Fruit fly (Drosophila melanogaster) whole organism, embryonic: ENCODE measurements around the gene CG14442.

Experiments used
- Antp ChIP-seq: fragments of 200-800 bp; sonication (Bioruptor generic); optimal IDR thresholded peaks from 3 replicates; lab custom pipeline; 2016; ENCODE audit warnings: missing biosample characterization, missing genetic modification characterization
- Atf6 ChIP-seq: fragments of 200-800 bp; sonication (Bioruptor generic); IDR thresholded peaks from 2 replicates; pipeline ENCODE4 v1.3.6; 2022; ENCODE audit warnings: missing biosample characterization, missing genetic modification characterization
- B-H1 ChIP-seq: fragments of 200-800 bp; sonication (Bioruptor generic); IDR thresholded peaks from 3 replicates; pipeline ENCODE4 v1.3.6; 2022; ENCODE audit warnings: missing biosample characterization, missing genetic modification characterization
- Bteb2 ChIP-seq: fragments of 200-800 bp; sonication (Bioruptor generic); optimal IDR thresholded peaks from 2 replicates; lab custom pipeline; 2016; ENCODE audit warnings: missing biosample characterization, missing genetic modification characterization
- CG11695 ChIP-seq: fragments of 200-800 bp; sonication (Bioruptor generic); IDR thresholded peaks from 3 replicates; pipeline ENCODE4 v1.3.6; 2022; ENCODE audit warnings: missing biosample characterization, missing genetic modification characterization
- CG12104 ChIP-seq: fragments of 200-800 bp; sonication (Bioruptor generic); optimal IDR thresholded peaks from 3 replicates; lab custom pipeline; 2016; ENCODE audit warnings: missing biosample characterization, missing genetic modification characterization
- CG12659 ChIP-seq: fragments of 200-800 bp; sonication (Bioruptor generic); optimal IDR thresholded peaks from 3 replicates; lab custom pipeline; 2017; ENCODE audit warnings: mild to moderate bottlenecking, missing biosample characterization, missing genetic modification reagents, missing genetic modification characterization
- CG12769 ChIP-seq: fragments of 200-800 bp; sonication (Bioruptor generic); optimal IDR thresholded peaks from 2 replicates; lab custom pipeline; 2019; ENCODE audit warnings: missing biosample characterization, mild to moderate bottlenecking, missing genetic modification characterization, moderate library complexity
- CG13123 ChIP-seq: fragments of 200-800 bp; sonication (Bioruptor generic); optimal IDR thresholded peaks from 2 replicates; lab custom pipeline; 2016; ENCODE audit warnings: missing biosample characterization, missing genetic modification characterization
- CG14965 ChIP-seq: fragments of 200-800 bp; sonication (Bioruptor generic); optimal IDR thresholded peaks from 2 replicates; lab custom pipeline; 2016; ENCODE audit warnings: missing biosample characterization, missing genetic modification characterization, borderline replicate concordance
- CG15073 ChIP-seq: fragments of 200-800 bp; sonication (Bioruptor generic); optimal IDR thresholded peaks from 2 replicates; lab custom pipeline; 2016; ENCODE audit warnings: missing biosample characterization, missing genetic modification characterization
- CG17186 ChIP-seq: fragments of 200-800 bp; sonication (Bioruptor generic); optimal IDR thresholded peaks from 3 replicates; lab custom pipeline; 2017; ENCODE audit warnings: missing biosample characterization, missing genetic modification reagents, missing genetic modification characterization
- CG1832 ChIP-seq: fragments of 200-800 bp; sonication (Bioruptor generic); optimal IDR thresholded peaks from 2 replicates; lab custom pipeline; 2017; ENCODE audit warnings: missing biosample characterization, mild to moderate bottlenecking, missing genetic modification characterization, inconsistent platforms
- CG31365 ChIP-seq: fragments of 200-800 bp; sonication (Bioruptor generic); optimal IDR thresholded peaks from 2 replicates; lab custom pipeline; 2018; ENCODE audit warnings: missing biosample characterization, mild to moderate bottlenecking, missing genetic modification characterization
- CG32772 ChIP-seq: fragments of 200-800 bp; sonication (Bioruptor generic); IDR thresholded peaks from 2 replicates; pipeline ENCODE4 v1.3.6; 2022; ENCODE audit warnings: missing biosample characterization, missing genetic modification characterization
- CG3726 ChIP-seq: fragments of 200-800 bp; sonication (Bioruptor generic); IDR thresholded peaks from 3 replicates; pipeline ENCODE4, ENCODE4 v1.3.6; 2022; ENCODE audit warnings: missing biosample characterization, missing genetic modification characterization
- CG4360 ChIP-seq: fragments of 200-800 bp; sonication (Bioruptor generic); IDR thresholded peaks from 2 replicates; pipeline ENCODE4 v1.3.6; 2022; ENCODE audit warnings: missing biosample characterization, missing genetic modification characterization
- CG6272 ChIP-seq: fragments of 200-800 bp; sonication (Bioruptor generic); IDR thresholded peaks from 2 replicates; pipeline ENCODE4 v1.3.6; 2022; ENCODE audit warnings: missing biosample characterization, missing genetic modification characterization
- CG6683 ChIP-seq: fragments of 200-800 bp; sonication (Bioruptor generic); optimal IDR thresholded peaks from 2 replicates; lab custom pipeline; 2017; ENCODE audit warnings: missing biosample characterization, mild to moderate bottlenecking, missing genetic modification characterization, missing genetic modification reagents
- CG7357 ChIP-seq: fragments of 200-800 bp; sonication (Bioruptor generic); IDR thresholded peaks from 3 replicates; pipeline ENCODE4 v1.3.6; 2022; ENCODE audit warnings: missing biosample characterization, missing genetic modification characterization
- CG7987 ChIP-seq: fragments of 200-800 bp; sonication (Bioruptor generic); optimal IDR thresholded peaks from 2 replicates; lab custom pipeline; 2018; ENCODE audit warnings: missing biosample characterization, mild to moderate bottlenecking, missing genetic modification characterization, moderate library complexity
- Dbx ChIP-seq: fragments of 200-800 bp; sonication (Bioruptor generic); IDR thresholded peaks from 3 replicates; pipeline ENCODE4 v1.3.6; 2022; ENCODE audit warnings: missing biosample characterization, missing genetic modification characterization
- Dll ChIP-seq: fragments of 200-800 bp; sonication (Bioruptor generic); IDR thresholded peaks from 4 replicates; pipeline ENCODE4 v1.3.6; 2022; ENCODE audit warnings: missing biosample characterization, missing genetic modification characterization; ENCODE audit not compliant: partially characterized antibody
- Lpt ChIP-seq: fragments of >200 bp; optimal IDR thresholded peaks from 2 replicates; lab custom pipeline; 2018; ENCODE audit warnings: missing biosample characterization, missing genetic modification characterization
- Meics ChIP-seq: fragments of 200-800 bp; sonication (Bioruptor generic); optimal IDR thresholded peaks from 2 replicates; lab custom pipeline; 2017; ENCODE audit warnings: missing biosample characterization, mild to moderate bottlenecking, missing genetic modification characterization
- Mrtf ChIP-seq: fragments of 200-800 bp; sonication (Bioruptor generic); IDR thresholded peaks from 3 replicates; pipeline ENCODE4 v1.3.6; 2022; ENCODE audit warnings: missing biosample characterization, missing genetic modification characterization
- Neu2 ChIP-seq: fragments of 200-800 bp; sonication (Bioruptor generic); optimal IDR thresholded peaks from 3 replicates; lab custom pipeline; 2016; ENCODE audit warnings: missing biosample characterization, missing genetic modification characterization, borderline replicate concordance
- Oli ChIP-seq: fragments of 200-800 bp; sonication (Bioruptor generic); optimal IDR thresholded peaks from 2 replicates; lab custom pipeline; 2018; ENCODE audit warnings: missing biosample characterization, mild to moderate bottlenecking, missing genetic modification characterization, moderate library complexity
- TFAM ChIP-seq: fragments of 200-800 bp; sonication (Bioruptor generic); optimal IDR thresholded peaks from 2 replicates; lab custom pipeline; 2017; ENCODE audit warnings: missing biosample characterization, missing genetic modification characterization, inconsistent platforms
- Xbp1 ChIP-seq: fragments of 200-800 bp; sonication (Bioruptor generic); optimal IDR thresholded peaks from 3 replicates; lab custom pipeline; 2016; ENCODE audit warnings: missing biosample characterization, mild to moderate bottlenecking, missing genetic modification characterization
- YL-1 ChIP-seq: fragments of 200-800 bp; sonication (Bioruptor generic); optimal IDR thresholded peaks from 3 replicates; lab custom pipeline; 2017; ENCODE audit warnings: missing biosample characterization, mild to moderate bottlenecking, missing genetic modification characterization
- ara ChIP-seq: fragments of 200-800 bp; sonication (Bioruptor generic); IDR thresholded peaks from 2 replicates; pipeline ENCODE4 v1.3.6; 2022; ENCODE audit warnings: missing biosample characterization, missing genetic modification characterization
- bcd ChIP-seq: fragments of 200-800 bp; sonication (Bioruptor generic); optimal IDR thresholded peaks from 2 replicates; lab custom pipeline; 2017; ENCODE audit warnings: missing biosample characterization, mild to moderate bottlenecking, missing genetic modification characterization
- chif ChIP-seq, 2 experiments: fragments of 200-800 bp; sonication (Bioruptor generic); optimal IDR thresholded peaks; 3 replicates each; lab custom pipeline; 2016; ENCODE audit warnings: missing biosample characterization in 2 of 2, missing genetic modification characterization in 2 of 2
- croc ChIP-seq: fragments of 200-800 bp; sonication (Bioruptor generic); conservative IDR thresholded peaks from 3 replicates; pipeline ENCODE4 v1.3.6; 2022; ENCODE audit warnings: missing biosample characterization, missing genetic modification characterization
- dati ChIP-seq: fragments of 200-800 bp; sonication (Bioruptor generic); IDR thresholded peaks from 2 replicates; pipeline ENCODE4 v1.3.6; 2022; ENCODE audit warnings: missing biosample characterization, missing genetic modification characterization
- emc ChIP-seq: fragments of 200-800 bp; sonication (Bioruptor generic); optimal IDR thresholded peaks from 2 replicates; lab custom pipeline; 2016; ENCODE audit warnings: missing biosample characterization, missing genetic modification characterization
- eve ChIP-seq, 2 experiments: fragments of >200 bp; optimal IDR thresholded peaks; 2 replicates each; lab custom pipeline; 2017; ENCODE audit warnings: missing biosample characterization in 2 of 2, missing genetic modification characterization in 2 of 2
- gcm ChIP-seq: fragments of 200-800 bp; sonication (Bioruptor generic); optimal IDR thresholded peaks from 2 replicates; lab custom pipeline; 2019; ENCODE audit warnings: missing biosample characterization, mild to moderate bottlenecking, missing genetic modification characterization, moderate library complexity
- gem ChIP-seq: fragments of 200-800 bp; sonication (Bioruptor generic); optimal IDR thresholded peaks from 2 replicates; lab custom pipeline; 2019; ENCODE audit warnings: missing biosample characterization, mild to moderate bottlenecking, missing genetic modification characterization, moderate library complexity
- grn ChIP-seq: fragments of 200-800 bp; sonication (Bioruptor generic); optimal IDR thresholded peaks from 3 replicates; lab custom pipeline; 2017; ENCODE audit warnings: missing biosample characterization, missing genetic modification characterization
- lbe ChIP-seq: fragments of 200-800 bp; sonication (Bioruptor generic); optimal IDR thresholded peaks from 2 replicates; lab custom pipeline; 2016; ENCODE audit warnings: missing biosample characterization, mild to moderate bottlenecking, missing genetic modification characterization
- lmd ChIP-seq: fragments of 200-800 bp; sonication (Bioruptor generic); IDR thresholded peaks from 2 replicates; pipeline ENCODE4 v1.3.6; 2022; ENCODE audit warnings: missing biosample characterization, missing genetic modification characterization
- org-1 ChIP-seq: fragments of 200-800 bp; sonication (Bioruptor generic); optimal IDR thresholded peaks from 2 replicates; lab custom pipeline; 2017; ENCODE audit warnings: missing biosample characterization, missing genetic modification characterization
- pros ChIP-seq: fragments of 200-800 bp; sonication (Bioruptor generic); optimal IDR thresholded peaks from 3 replicates; lab custom pipeline; 2019; ENCODE audit warnings: missing biosample characterization, mild to moderate bottlenecking, missing genetic modification characterization, moderate library complexity
- rib ChIP-seq: fragments of 200-800 bp; sonication (Bioruptor generic); IDR thresholded peaks from 2 replicates; pipeline ENCODE4 v1.3.6; 2022; ENCODE audit warnings: missing biosample characterization, missing genetic modification characterization
- sima ChIP-seq: fragments of 200-800 bp; sonication (Bioruptor generic); optimal IDR thresholded peaks from 2 replicates; lab custom pipeline; 2016; ENCODE audit warnings: missing biosample characterization, missing genetic modification characterization
- sisA ChIP-seq: fragments of 200-800 bp; sonication (Bioruptor generic); IDR thresholded peaks from 2 replicates; pipeline ENCODE4 v1.3.6; 2022; ENCODE audit warnings: missing biosample characterization, missing genetic modification characterization
- stwl ChIP-seq: fragments of 200-800 bp; sonication (Bioruptor generic); optimal IDR thresholded peaks from 3 replicates; lab custom pipeline; 2018; ENCODE audit warnings: missing biosample characterization, mild to moderate bottlenecking, missing genetic modification characterization, moderate library complexity
- tap ChIP-seq: fragments of 200-800 bp; optimal IDR thresholded peaks from 3 replicates; lab custom pipeline; 2019; ENCODE audit warnings: missing biosample characterization, mild to moderate bottlenecking, missing genetic modification characterization, moderate library complexity
- twi ChIP-seq: fragments of 200-800 bp; optimal IDR thresholded peaks from 2 replicates; lab custom pipeline; 2019; ENCODE audit warnings: missing biosample characterization, mild to moderate bottlenecking, missing genetic modification characterization, moderate library complexity

Gene CG14442

dm6 chrX:6741184-6741586, 46.4 kb upstream of the CG14442 start (continued):
- TF ChIP-seq gem (tag; lab: Kevin White, UChicago) (peak; percentile 56), pros (GFP tag; lab: Kevin White, UChicago) (no peak), org-1 (GFP tag; lab: Kevin White, UChicago) (peak; percentile 12), tap (no peak), sisA (peak; percentile 35; the same call in 1 of the 2 replicates), CG31365 (tag; lab: Kevin White, UChicago) (no peak), dati (GFP tag; lab: Robert Waterston, UW) (no peak), croc (GFP tag; lab: Robert Waterston, UW) (no peak), CG12769 (tag; lab: Kevin White, UChicago) (peak; percentile 62), CG6272 (GFP tag; lab: Robert Waterston, UW) (peak; percentile 26; the same call in 1 of the 2 replicates), CG12659 (GFP tag; lab: Kevin White, UChicago) (peak; percentile 57), Bteb2 (peak; percentile 12), Xbp1 (GFP tag; lab: Kevin White, UChicago) (peak; percentile 61), grn (GFP tag; lab: Kevin White, UChicago) (no peak), CG4360 (GFP tag; lab: Robert Waterston, UW) (no peak), CG1832 (GFP tag; lab: Kevin White, UChicago) (no peak), Meics (GFP tag; lab: Kevin White, UChicago) (peak; percentile 56), CG7987 (no peak), TFAM (GFP tag; lab: Kevin White, UChicago) (no peak), stwl (tag; lab: Kevin White, UChicago) (peak; percentile 56), ara (no peak), CG17186 (peak; percentile 93), sima (no peak), YL-1 (GFP tag; lab: Kevin White, UChicago) (peak; percentile 50), twi (tag; lab: Kevin White, UChicago) (no peak), Dbx (GFP tag; lab: Robert Waterston, UW) (peak; percentile 65; the same call in 2 of the 3 replicates), rib (GFP tag; lab: Robert Waterston, UW) (peak; percentile 68; the same call in 1 of the 2 replicates), CG13123 (GFP tag; lab: Kevin White, UChicago) (no peak), Atf6 (GFP tag; lab: Robert Waterston, UW) (0 out of 2 replicates have a peak, but pooled peaks have one; percentile 58), Antp (GFP tag; lab: Kevin White, UChicago) (peak; percentile 33), chif (GFP tag; optimal IDR thresholded peaks at IDR 0.05; lab: Kevin White, UChicago) (peak in 1 of 2 experiments; percentile 32), CG32772 (GFP tag; lab: Robert Waterston, UW) (0 out of 2 replicates have a peak, but pooled peaks have one; percentile 21), lbe (peak; percentile 16), Oli (tag; lab: Kevin White, UChicago) (peak; percentile 35), emc (GFP tag; lab: Kevin White, UChicago) (peak; percentile 21), Dll (peak; percentile 72), Mrtf (GFP tag; lab: Robert Waterston, UW) (peak; percentile 12; the same call in 1 of the 3 replicates), lmd (peak; percentile 53; the same call in 1 of the 2 replicates), CG7357 (GFP tag; lab: Robert Waterston, UW) (0 out of 3 replicates have a peak, but pooled peaks have one; percentile 15), Neu2 (GFP tag; lab: Kevin White, UChicago) (no peak), CG12104 (GFP tag; lab: Kevin White, UChicago) (peak; percentile 14), B-H1 (GFP tag; lab: Robert Waterston, UW) (no peak; the same call in 2 of the 3 replicates), CG14965 (no peak), gcm (GFP tag; lab: Kevin White, UChicago) (no peak), CG3726 (GFP tag; lab: Robert Waterston, UW) (no peak), bcd (GFP tag; lab: Kevin White, UChicago) (peak; percentile 40), CG6683 (GFP tag; lab: Kevin White, UChicago) (no peak), Lpt (no peak), CG11695 (peak; percentile 53; the same call in 2 of the 3 replicates), eve (GFP tag; optimal IDR thresholded peaks at IDR 0.05; lab: Kevin White, UChicago) (no peak), CG15073 (GFP tag; lab: Kevin White, UChicago) (no peak)
